Fruit fly (Drosophila melanogaster) whole organism, embryonic: ENCODE data around the gene CG33795.

Experiments
- Asciz ChIP-seq: fragments of 200-800 bp; sonication (Bioruptor generic); optimal IDR thresholded peaks from 2 replicates; lab custom pipeline; 2017; ENCODE audit warnings: missing biosample characterization, mild to moderate bottlenecking, missing genetic modification characterization, missing genetic modification reagents
- Atf6 ChIP-seq: fragments of 200-800 bp; sonication (Bioruptor generic); IDR thresholded peaks from 2 replicates; pipeline ENCODE4 v1.3.6; 2022; ENCODE audit warnings: missing biosample characterization, missing genetic modification characterization
- CG10147 ChIP-seq: fragments of 200-800 bp; sonication (Bioruptor generic); optimal IDR thresholded peaks from 2 replicates; lab custom pipeline; 2019; ENCODE audit warnings: missing biosample characterization, mild to moderate bottlenecking, missing genetic modification characterization, moderate library complexity
- CG10565 ChIP-seq: fragments of 200-800 bp; sonication (Bioruptor generic); optimal IDR thresholded peaks from 3 replicates; lab custom pipeline; 2016; ENCODE audit warnings: missing biosample characterization, mild to moderate bottlenecking, missing genetic modification characterization
- CG12659 ChIP-seq: fragments of 200-800 bp; sonication (Bioruptor generic); optimal IDR thresholded peaks from 3 replicates; lab custom pipeline; 2017; ENCODE audit warnings: mild to moderate bottlenecking, missing biosample characterization, missing genetic modification reagents, missing genetic modification characterization
- CG13424 ChIP-seq: fragments of 200-800 bp; sonication (Bioruptor generic); optimal IDR thresholded peaks from 2 replicates; lab custom pipeline; 2019; ENCODE audit warnings: missing biosample characterization, mild to moderate bottlenecking, missing genetic modification characterization, moderate library complexity
- CG14441 ChIP-seq: fragments of 200-800 bp; sonication (Bioruptor generic); IDR thresholded peaks from 2 replicates; pipeline ENCODE4 v1.3.6; 2022; ENCODE audit warnings: missing biosample characterization, missing genetic modification characterization
- CG1602 ChIP-seq: fragments of 200-800 bp; sonication (Bioruptor generic); optimal IDR thresholded peaks from 3 replicates; lab custom pipeline; 2016; ENCODE audit warnings: missing biosample characterization, missing genetic modification characterization
- CG1603 ChIP-seq: fragments of 200-800 bp; sonication (Bioruptor generic); optimal IDR thresholded peaks from 2 replicates; lab custom pipeline; 2019; ENCODE audit warnings: missing biosample characterization, mild to moderate bottlenecking, missing genetic modification characterization, moderate library complexity
- CG16815 ChIP-seq: fragments of 200-800 bp; sonication (Bioruptor generic); optimal IDR thresholded peaks from 3 replicates; lab custom pipeline; 2017; ENCODE audit warnings: missing biosample characterization, mild to moderate bottlenecking, missing genetic modification characterization
- CG18262 ChIP-seq: fragments of 200-800 bp; optimal IDR thresholded peaks from 3 replicates; lab custom pipeline; 2019; ENCODE audit warnings: missing biosample characterization, mild to moderate bottlenecking, missing genetic modification characterization, moderate library complexity
- CG31388 ChIP-seq: fragments of 200-800 bp; sonication (Bioruptor generic); optimal IDR thresholded peaks from 2 replicates; lab custom pipeline; 2016; ENCODE audit warnings: missing biosample characterization, missing genetic modification characterization
- CG33557 ChIP-seq: fragments of 200-800 bp; sonication (Bioruptor generic); optimal IDR thresholded peaks from 2 replicates; lab custom pipeline; 2019; ENCODE audit warnings: missing biosample characterization, mild to moderate bottlenecking, missing genetic modification characterization, moderate library complexity
- CG4617 ChIP-seq: fragments of 200-800 bp; sonication (Bioruptor generic); optimal IDR thresholded peaks from 3 replicates; lab custom pipeline; 2016; ENCODE audit warnings: missing biosample characterization, missing genetic modification characterization, borderline replicate concordance
- CG6689 ChIP-seq: fragments of 200-800 bp; sonication (Bioruptor generic); IDR thresholded peaks from 2 replicates; pipeline ENCODE4 v1.3.6; 2022; ENCODE audit warnings: missing biosample characterization, missing genetic modification characterization
- CG7786 ChIP-seq: fragments of 200-800 bp; sonication (Bioruptor generic); optimal IDR thresholded peaks from 2 replicates; lab custom pipeline; 2016; ENCODE audit warnings: missing biosample characterization, missing genetic modification characterization
- CG8924 ChIP-seq: fragments of 200-800 bp; optimal IDR thresholded peaks from 3 replicates; lab custom pipeline; 2019; ENCODE audit warnings: missing biosample characterization, mild to moderate bottlenecking, missing genetic modification characterization, moderate library complexity
- CG9609 ChIP-seq: fragments of 200-800 bp; sonication (Bioruptor generic); optimal IDR thresholded peaks from 3 replicates; lab custom pipeline; 2016; ENCODE audit warnings: missing biosample characterization, missing genetic modification characterization
- Chrac-16 ChIP-seq: fragments of 200-800 bp; sonication (Bioruptor generic); optimal IDR thresholded peaks from 3 replicates; lab custom pipeline; 2016; ENCODE audit warnings: missing biosample characterization, missing genetic modification characterization
- D19A ChIP-seq: fragments of 200-800 bp; optimal IDR thresholded peaks from 3 replicates; lab custom pipeline; 2019; ENCODE audit warnings: missing biosample characterization, mild to moderate bottlenecking, missing genetic modification characterization, moderate library complexity
- Drgx ChIP-seq: fragments of 200-800 bp; sonication (Bioruptor generic); IDR thresholded peaks from 2 replicates; pipeline ENCODE4 v1.3.6; 2022; ENCODE audit warnings: missing biosample characterization, missing genetic modification characterization
- Ets65A ChIP-seq: fragments of 200-800 bp; sonication (Bioruptor generic); peaks from one replicate; lab custom pipeline; 2016; ENCODE audit warnings: missing biosample characterization, missing genetic modification characterization
- Gsc ChIP-seq: fragments of 200-800 bp; sonication (Bioruptor generic); IDR thresholded peaks from 2 replicates; pipeline ENCODE4 v1.3.6; 2022; ENCODE audit warnings: missing biosample characterization, missing genetic modification characterization
- Lhr ChIP-seq: fragments of 200-800 bp; sonication (Bioruptor generic); optimal IDR thresholded peaks from 3 replicates; lab custom pipeline; 2017; ENCODE audit warnings: mild to moderate bottlenecking, missing biosample characterization, missing genetic modification reagents, missing genetic modification characterization
- NfI ChIP-seq: fragments of 200-800 bp; sonication (Bioruptor generic); optimal IDR thresholded peaks from 3 replicates; lab custom pipeline; 2018; ENCODE audit warnings: missing biosample characterization, mild to moderate bottlenecking, missing genetic modification characterization, moderate library complexity
- Oli ChIP-seq: fragments of 200-800 bp; sonication (Bioruptor generic); optimal IDR thresholded peaks from 2 replicates; lab custom pipeline; 2018; ENCODE audit warnings: missing biosample characterization, mild to moderate bottlenecking, missing genetic modification characterization, moderate library complexity
- Ravus ChIP-seq: fragments of 200-800 bp; sonication (Bioruptor generic); IDR thresholded peaks from 2 replicates; pipeline ENCODE4 v1.3.6; 2022; ENCODE audit warnings: missing biosample characterization, missing genetic modification characterization
- Scr ChIP-seq: fragments of 200-800 bp; sonication (Bioruptor generic); IDR thresholded peaks from 2 replicates; pipeline ENCODE4 v1.3.6; 2022; ENCODE audit warnings: missing biosample characterization, missing genetic modification characterization; ENCODE audit not compliant: partially characterized antibody
- Xrp1 ChIP-seq: fragments of 200-800 bp; sonication (Bioruptor generic); IDR thresholded peaks from 2 replicates; pipeline ENCODE4 v1.3.6; 2022; ENCODE audit warnings: missing biosample characterization, missing genetic modification characterization
- bbx ChIP-seq: fragments of 200-800 bp; sonication (Bioruptor generic); IDR thresholded peaks from 2 replicates; pipeline ENCODE4 v1.3.6; 2022; ENCODE audit warnings: missing biosample characterization, missing genetic modification characterization; ENCODE audit not compliant: partially characterized antibody
- caup ChIP-seq: fragments of 200-800 bp; sonication (Bioruptor generic); optimal IDR thresholded peaks from 3 replicates; lab custom pipeline; 2017; ENCODE audit warnings: missing biosample characterization, mild to moderate bottlenecking, missing genetic modification characterization, moderate library complexity; ENCODE audit not compliant: severe bottlenecking
- chinmo ChIP-seq: fragments of 200-800 bp; sonication (Bioruptor generic); IDR thresholded peaks from 4 replicates; pipeline ENCODE4 v1.3.6; 2022; ENCODE audit warnings: missing biosample characterization, missing genetic modification characterization; ENCODE audit not compliant: partially characterized antibody
- da ChIP-seq: fragments of 200-800 bp; sonication (Bioruptor generic); optimal IDR thresholded peaks from 2 replicates; lab custom pipeline; 2016; ENCODE audit warnings: missing biosample characterization, missing genetic modification characterization
- dimm ChIP-seq: fragments of 200-800 bp; sonication (Bioruptor generic); IDR thresholded peaks from 2 replicates; pipeline ENCODE4 v1.3.6; 2022; ENCODE audit warnings: missing biosample characterization, missing genetic modification characterization
- exex ChIP-seq: fragments of 200-800 bp; sonication (Bioruptor generic); optimal IDR thresholded peaks from 4 replicates; lab custom pipeline; 2018; ENCODE audit warnings: missing biosample characterization, mild to moderate bottlenecking, missing genetic modification characterization, moderate library complexity
- ftz-f1 ChIP-seq: fragments of 200-800 bp; sonication (Bioruptor generic); optimal IDR thresholded peaks from 2 replicates; lab custom pipeline; 2016; ENCODE audit warnings: missing biosample characterization, missing genetic modification characterization
- grn ChIP-seq: fragments of 200-800 bp; sonication (Bioruptor generic); optimal IDR thresholded peaks from 3 replicates; lab custom pipeline; 2017; ENCODE audit warnings: missing biosample characterization, missing genetic modification characterization
- insv ChIP-seq, 2 experiments: fragments of 200-800 bp; sonication (Bioruptor generic); optimal IDR thresholded peaks; 3 replicates each; lab custom pipeline; 2016 to 2018; ENCODE audit warnings: missing biosample characterization in 2 of 2, missing genetic modification characterization in 2 of 2
- lab ChIP-seq: fragments of 200-800 bp; sonication (Bioruptor generic); optimal IDR thresholded peaks from 3 replicates; lab custom pipeline; 2017; ENCODE audit warnings: missing biosample characterization, missing genetic modification characterization, mild to moderate bottlenecking, moderate library complexity, missing genetic modification reagents
- mirr ChIP-seq: fragments of 200-800 bp; sonication (Bioruptor generic); optimal IDR thresholded peaks from 3 replicates; lab custom pipeline; 2018; ENCODE audit warnings: missing biosample characterization, mild to moderate bottlenecking, missing genetic modification characterization
- onecut ChIP-seq: fragments of 200-800 bp; sonication (Bioruptor generic); IDR thresholded peaks from 2 replicates; pipeline ENCODE4 v1.3.6; 2022; ENCODE audit warnings: missing biosample characterization, missing genetic modification characterization
- pfk ChIP-seq: fragments of 200-800 bp; sonication (Bioruptor generic); optimal IDR thresholded peaks from 2 replicates; lab custom pipeline; 2018; ENCODE audit warnings: missing biosample characterization, mild to moderate bottlenecking, missing genetic modification characterization, moderate library complexity
- psq ChIP-seq: fragments of 200-800 bp; sonication (Bioruptor generic); optimal IDR thresholded peaks from 2 replicates; lab custom pipeline; 2017; ENCODE audit warnings: missing biosample characterization, missing genetic modification characterization
- ranshi ChIP-seq: fragments of 200-800 bp; sonication (Bioruptor generic); IDR thresholded peaks from 2 replicates; pipeline ENCODE4 v1.3.6; 2022; ENCODE audit warnings: missing biosample characterization, missing genetic modification characterization
- salm ChIP-seq: fragments of 200-800 bp; sonication (Bioruptor generic); optimal IDR thresholded peaks from 2 replicates; lab custom pipeline; 2018; ENCODE audit warnings: missing biosample characterization, mild to moderate bottlenecking, missing genetic modification characterization
- sd ChIP-seq: fragments of 200-800 bp; sonication (Bioruptor generic); optimal IDR thresholded peaks from 3 replicates; lab custom pipeline; 2018; ENCODE audit warnings: missing biosample characterization, mild to moderate bottlenecking, missing genetic modification characterization, moderate library complexity
- sqz ChIP-seq: fragments of 200-800 bp; sonication (Bioruptor generic); optimal IDR thresholded peaks from 3 replicates; lab custom pipeline; 2018; ENCODE audit warnings: missing biosample characterization, mild to moderate bottlenecking, missing genetic modification characterization
- sug ChIP-seq: fragments of 200-800 bp; optimal IDR thresholded peaks from 2 replicates; lab custom pipeline; 2019; ENCODE audit warnings: missing biosample characterization, mild to moderate bottlenecking, missing genetic modification characterization, moderate library complexity
- tap ChIP-seq: fragments of 200-800 bp; optimal IDR thresholded peaks from 3 replicates; lab custom pipeline; 2019; ENCODE audit warnings: missing biosample characterization, mild to moderate bottlenecking, missing genetic modification characterization, moderate library complexity

Gene CG33795

dm6 chr3L:16136819-16137553 lies 34.2 kb downstream of the CG33795 start (continued):
- no peak for TF ChIP-seq psq (GFP tag; lab: Kevin White, UChicago)
- no peak for TF ChIP-seq mirr
- no peak for TF ChIP-seq D19A
- no peak for TF ChIP-seq CG9609 (GFP tag; lab: Kevin White, UChicago)
- peak; percentile 31 for TF ChIP-seq caup (GFP tag; lab: Kevin White, UChicago)
- TF ChIP-seq Drgx (GFP tag; lab: Robert Waterston, UW) = no peak
- no peak for TF ChIP-seq CG12659 (GFP tag; lab: Kevin White, UChicago)
- no peak for TF ChIP-seq CG6689 (GFP tag; lab: Robert Waterston, UW)
- TF ChIP-seq Oli (tag; lab: Kevin White, UChicago) = no peak
- no peak for TF ChIP-seq Chrac-16 (GFP tag; lab: Kevin White, UChicago)
- no peak for TF ChIP-seq CG8924 (tag; lab: Kevin White, UChicago)
- TF ChIP-seq onecut (GFP tag; lab: Robert Waterston, UW) = no peak
- no peak for TF ChIP-seq CG7786 (GFP tag; lab: Kevin White, UChicago)
- TF ChIP-seq CG10565 = no peak
- no peak for TF ChIP-seq Gsc
- peak; percentile 74 for TF ChIP-seq sug
- no peak for TF ChIP-seq dimm
- no peak for TF ChIP-seq Asciz (GFP tag; lab: Kevin White, UChicago)
- TF ChIP-seq sqz (GFP tag; lab: Kevin White, UChicago) = no peak
- peak; percentile 33 for TF ChIP-seq grn (GFP tag; lab: Kevin White, UChicago)
- no peak for TF ChIP-seq salm (tag; lab: Kevin White, UChicago)
- TF ChIP-seq lab (GFP tag; lab: Kevin White, UChicago) = peak; percentile 23
- TF ChIP-seq CG4617 (GFP tag; lab: Kevin White, UChicago) = no peak
- TF ChIP-seq tap = no peak
- TF ChIP-seq Scr (GFP tag; lab: Robert Waterston, UW) = no peak
- TF ChIP-seq ranshi (GFP tag; lab: Robert Waterston, UW) = no peak
- TF ChIP-seq Xrp1 (GFP tag; lab: Robert Waterston, UW) = no peak
- TF ChIP-seq insv (GFP tag; optimal IDR thresholded peaks at IDR 0.05; lab: Kevin White, UChicago) = no peak
- TF ChIP-seq CG31388 (GFP tag; lab: Kevin White, UChicago) = no peak
- no peak for TF ChIP-seq CG33557
- peak; percentile 88 for TF ChIP-seq Ets65A (GFP tag; lab: Kevin White, UChicago)
- no peak for TF ChIP-seq Ravus (GFP tag; lab: Robert Waterston, UW)
- 0 out of 2 replicates have a peak, but pooled peaks have one; percentile 9 for TF ChIP-seq CG14441 (GFP tag; lab: Robert Waterston, UW)
- TF ChIP-seq CG16815 (GFP tag; lab: Kevin White, UChicago) = no peak
- TF ChIP-seq bbx = no peak
- TF ChIP-seq Lhr (GFP tag; lab: Kevin White, UChicago) = no peak
- TF ChIP-seq CG10147 (GFP tag; lab: Kevin White, UChicago) = no peak
- TF ChIP-seq CG1603 (tag; lab: Kevin White, UChicago) = no peak
- TF ChIP-seq pfk (GFP tag; lab: Kevin White, UChicago) = no peak
- TF ChIP-seq ftz-f1 = no peak
- TF ChIP-seq CG18262 (tag; lab: Kevin White, UChicago) = no peak
- 0 out of 4 replicates have a peak, but pooled peaks have one; percentile 48 for TF ChIP-seq chinmo (GFP tag; lab: Robert Waterston, UW)
- no peak for TF ChIP-seq da (GFP tag; lab: Kevin White, UChicago)
- TF ChIP-seq sd (tag; lab: Kevin White, UChicago) = peak; percentile 69
- no peak for TF ChIP-seq Atf6 (GFP tag; lab: Robert Waterston, UW)
- no peak for TF ChIP-seq CG13424 (tag; lab: Kevin White, UChicago)
- peak; percentile 85 for TF ChIP-seq exex (tag; lab: Kevin White, UChicago)
- no peak for TF ChIP-seq CG1602
- TF ChIP-seq NfI (GFP tag; lab: Kevin White, UChicago) = no peak
